ENCODE assay signal across 1 fruit fly cellular context in genomic region chr3L:17804511-17804910, dm6.
TF ChIP-seq lines count a peak whose summit lies in the region.

ais (minus strand) TSS chr3L:17804715.

TF ChIP-seq in whole organism, embryonic, 481 proteins besides CTCF, POLR2A, EP300 and RAD21 (continued from another document and continues in another):
- TF ChIP-seq unpg (GFP tag; optimal IDR thresholded peaks at IDR 0.05; lab: Kevin White, UChicago) (peak; percentile 39), croc (GFP tag; conservative IDR thresholded peaks at IDR 0.05; lab: Robert Waterston, UW) (no peak), NK7.1 (GFP tag; optimal IDR thresholded peaks at IDR 0.05; lab: Kevin White, UChicago) (no peak), CG15269 (tag; optimal IDR thresholded peaks at IDR 0.05; lab: Kevin White, UChicago) (peak; percentile 23), Atf6 (GFP tag; IDR thresholded peaks at IDR 0.05; lab: Robert Waterston, UW) (no peak), HLHmδ (GFP tag; optimal IDR thresholded peaks at IDR 0.05; lab: Kevin White, UChicago) (no peak), CG33557 (GFP tag; optimal IDR thresholded peaks at IDR 0.05; lab: Kevin White, UChicago) (no peak), fu2 (GFP tag; optimal IDR thresholded peaks at IDR 0.05; lab: Kevin White, UChicago) (no peak), jumu (GFP tag; optimal IDR thresholded peaks at IDR 0.05; lab: Kevin White, UChicago) (no peak), ranshi (GFP tag; IDR thresholded peaks at IDR 0.05; lab: Robert Waterston, UW) (no peak), Nf-YB (GFP tag; optimal IDR thresholded peaks at IDR 0.05; lab: Kevin White, UChicago) (no peak), corto (GFP tag; optimal IDR thresholded peaks at IDR 0.05; lab: Kevin White, UChicago) (no peak), Stat92E (GFP tag; optimal IDR thresholded peaks at IDR 0.05; lab: Kevin White, UChicago) (no peak), Nf-YA (GFP tag; IDR thresholded peaks at IDR 0.05; lab: Robert Waterston, UW) (no peak), CG10267 (tag; optimal IDR thresholded peaks at IDR 0.05; lab: Kevin White, UChicago) (no peak), Ets65A (GFP tag; lab: Kevin White, UChicago) (no peak), CG1602 (GFP tag; optimal IDR thresholded peaks at IDR 0.05; lab: Kevin White, UChicago) (no peak), ato (GFP tag; IDR thresholded peaks at IDR 0.05; lab: Robert Waterston, UW; ENCODE audit: partially characterized antibody) (no peak), wdn (GFP tag; IDR thresholded peaks at IDR 0.05; lab: Robert Waterston, UW) (no peak), rib (GFP tag; IDR thresholded peaks at IDR 0.05; lab: Robert Waterston, UW) (no peak), CG2202 (tag; optimal IDR thresholded peaks at IDR 0.05; lab: Kevin White, UChicago) (no peak), CG15479 (GFP tag; optimal IDR thresholded peaks at IDR 0.05; lab: Kevin White, UChicago) (no peak), Trl (optimal IDR thresholded peaks at IDR 0.05; lab: Kevin White, UChicago) (no peak), Trl (GFP tag; optimal IDR thresholded peaks at IDR 0.05; lab: Kevin White, UChicago) (no peak), Sin3A (optimal IDR thresholded peaks at IDR 0.05; lab: Kevin White, UChicago) (no peak), CG6654 (GFP tag; optimal IDR thresholded peaks at IDR 0.05; lab: Kevin White, UChicago) (no peak), cato (GFP tag; optimal IDR thresholded peaks at IDR 0.05; lab: Kevin White, UChicago; ENCODE audit: borderline replicate concordance) (no peak), ssp (GFP tag; IDR thresholded peaks at IDR 0.05; lab: Robert Waterston, UW) (no peak), CG10274 (GFP tag; optimal IDR thresholded peaks at IDR 0.05; lab: Kevin White, UChicago) (no peak), org-1 (GFP tag; optimal IDR thresholded peaks at IDR 0.05; lab: Kevin White, UChicago) (no peak), stc (GFP tag; IDR thresholded peaks at IDR 0.05; lab: Robert Waterston, UW) (no peak), CG1233 (GFP tag; optimal IDR thresholded peaks at IDR 0.05; lab: Kevin White, UChicago) (no peak), lola (GFP tag; optimal IDR thresholded peaks at IDR 0.05; lab: Kevin White, UChicago) (no peak), CG10366 (GFP tag; IDR thresholded peaks at IDR 0.05; lab: Robert Waterston, UW) (0 out of 2 replicates have a peak, but pooled peaks have one; percentile 13), C15 (GFP tag; IDR thresholded peaks at IDR 0.05; lab: Robert Waterston, UW) (no peak), CG6254 (GFP tag; optimal IDR thresholded peaks at IDR 0.05; lab: Kevin White, UChicago) (no peak), Neu2 (GFP tag; optimal IDR thresholded peaks at IDR 0.05; lab: Kevin White, UChicago; ENCODE audit: borderline replicate concordance) (no peak), CG9932 (GFP tag; IDR thresholded peaks at IDR 0.05; lab: Robert Waterston, UW) (peak; percentile 62), CG13775 (GFP tag; optimal IDR thresholded peaks at IDR 0.05; lab: Kevin White, UChicago) (peak; percentile 14), gfzf (GFP tag; optimal IDR thresholded peaks at IDR 0.05; lab: Kevin White, UChicago) (no peak), CrebB (tag; optimal IDR thresholded peaks at IDR 0.05; lab: Kevin White, UChicago) (no peak), Abd-B (GFP tag; optimal IDR thresholded peaks at IDR 0.05; lab: Kevin White, UChicago) (peak; percentile 7), CG3995 (GFP tag; optimal IDR thresholded peaks at IDR 0.05; lab: Kevin White, UChicago) (no peak), CG7839 (tag; optimal IDR thresholded peaks at IDR 0.05; lab: Kevin White, UChicago) (peak; percentile 14), Dref (GFP tag; IDR thresholded peaks at IDR 0.05; lab: Robert Waterston, UW) (no peak), sc (optimal IDR thresholded peaks at IDR 0.05; lab: Kevin White, UChicago) (no peak), sc (GFP tag; optimal IDR thresholded peaks at IDR 0.05; lab: Kevin White, UChicago) (no peak), CG9876 (GFP tag; optimal IDR thresholded peaks at IDR 0.05; lab: Kevin White, UChicago) (no peak), h (optimal IDR thresholded peaks at IDR 0.05; lab: Kevin White, UChicago) (no peak), CG4617 (GFP tag; optimal IDR thresholded peaks at IDR 0.05; lab: Kevin White, UChicago; ENCODE audit: borderline replicate concordance) (no peak), Atf-2 (GFP tag; optimal IDR thresholded peaks at IDR 0.05; lab: Kevin White, UChicago) (no peak), Rx (GFP tag; IDR thresholded peaks at IDR 0.05; lab: Robert Waterston, UW) (no peak), otp (GFP tag; IDR thresholded peaks at IDR 0.05; lab: Robert Waterston, UW) (no peak), pzg (GFP tag; optimal IDR thresholded peaks at IDR 0.05; lab: Kevin White, UChicago) (peak; percentile 38), sug (tag; optimal IDR thresholded peaks at IDR 0.05; lab: Kevin White, UChicago) (peak; percentile 45), CG31365 (tag; optimal IDR thresholded peaks at IDR 0.05; lab: Kevin White, UChicago) (no peak), CG12236 (GFP tag; optimal IDR thresholded peaks at IDR 0.05; lab: Kevin White, UChicago) (no peak), zen (tag; optimal IDR thresholded peaks at IDR 0.05; lab: Kevin White, UChicago) (peak; percentile 4), amos (GFP tag; IDR thresholded peaks at IDR 0.05; lab: Robert Waterston, UW; ENCODE audit: partially characterized antibody) (no peak), CG17912 (GFP tag; optimal IDR thresholded peaks at IDR 0.05; lab: Kevin White, UChicago) (no peak), CG15601 (tag; optimal IDR thresholded peaks at IDR 0.05; lab: Kevin White, UChicago) (no peak), wor (GFP tag; IDR thresholded peaks at IDR 0.05; lab: Robert Waterston, UW) (no peak), NC2β (GFP tag; optimal IDR thresholded peaks at IDR 0.05; lab: Kevin White, UChicago) (no peak), zen2 (GFP tag; IDR thresholded peaks at IDR 0.05; lab: Robert Waterston, UW; ENCODE audit: partially characterized antibody) (no peak), CG32772 (GFP tag; IDR thresholded peaks at IDR 0.05; lab: Robert Waterston, UW) (no peak), al (GFP tag; IDR thresholded peaks at IDR 0.05; lab: Robert Waterston, UW) (no peak), CG7745 (tag; optimal IDR thresholded peaks at IDR 0.05; lab: Kevin White, UChicago) (no peak), CG6272 (GFP tag; IDR thresholded peaks at IDR 0.05; lab: Robert Waterston, UW) (no peak), Hmr (GFP tag; optimal IDR thresholded peaks at IDR 0.05; lab: Kevin White, UChicago) (peak; percentile 11), Kr (GFP tag; optimal IDR thresholded peaks at IDR 0.05; lab: Kevin White, UChicago) (no peak), CG14860 (GFP tag; IDR thresholded peaks at IDR 0.05; lab: Robert Waterston, UW; ENCODE audit: partially characterized antibody) (no peak), CG14710 (tag; optimal IDR thresholded peaks at IDR 0.05; lab: Kevin White, UChicago) (no peak), CG9727 (GFP tag; optimal IDR thresholded peaks at IDR 0.05; lab: Kevin White, UChicago) (no peak), Adf1 (GFP tag; IDR thresholded peaks at IDR 0.05; lab: Robert Waterston, UW) (no peak), Ssrp (tag; optimal IDR thresholded peaks at IDR 0.05; lab: Kevin White, UChicago) (no peak), Lhr (GFP tag; optimal IDR thresholded peaks at IDR 0.05; lab: Kevin White, UChicago) (peak; percentile 20), disco-r (GFP tag; optimal IDR thresholded peaks at IDR 0.05; lab: Kevin White, UChicago) (no peak), CG12769 (tag; optimal IDR thresholded peaks at IDR 0.05; lab: Kevin White, UChicago) (no peak), Dip3 (GFP tag; optimal IDR thresholded peaks at IDR 0.05; lab: Kevin White, UChicago) (no peak), kah (GFP tag; optimal IDR thresholded peaks at IDR 0.05; lab: Kevin White, UChicago) (no peak), so (GFP tag; IDR thresholded peaks at IDR 0.05; lab: Robert Waterston, UW) (no peak), CG4730 (GFP tag; IDR thresholded peaks at IDR 0.05; lab: Robert Waterston, UW) (no peak), Hsf (GFP tag; optimal IDR thresholded peaks at IDR 0.05; lab: Kevin White, UChicago) (no peak), CG10209 (GFP tag; optimal IDR thresholded peaks at IDR 0.05; lab: Kevin White, UChicago) (no peak), Bgb (GFP tag; IDR thresholded peaks at IDR 0.05; lab: Robert Waterston, UW; ENCODE audit: partially characterized antibody) (no peak), CG15073 (GFP tag; optimal IDR thresholded peaks at IDR 0.05; lab: Kevin White, UChicago) (no peak), BtbVII (GFP tag; optimal IDR thresholded peaks at IDR 0.05; lab: Kevin White, UChicago) (no peak), TFAM (GFP tag; optimal IDR thresholded peaks at IDR 0.05; lab: Kevin White, UChicago) (no peak), sr (GFP tag; IDR thresholded peaks at IDR 0.05; lab: Robert Waterston, UW) (no peak), CG17328 (GFP tag; IDR thresholded peaks at IDR 0.05; lab: Robert Waterston, UW) (no peak), oc (tag; optimal IDR thresholded peaks at IDR 0.05; lab: Kevin White, UChicago) (no peak), gce (GFP tag; IDR thresholded peaks at IDR 0.05; lab: Robert Waterston, UW) (no peak), az2 (GFP tag; optimal IDR thresholded peaks at IDR 0.05; lab: Kevin White, UChicago) (no peak), ro (GFP tag; IDR thresholded peaks at IDR 0.05; lab: Robert Waterston, UW) (no peak), hth (optimal IDR thresholded peaks at IDR 0.05; lab: Kevin White, UChicago) (no peak), Vsx1 (GFP tag; optimal IDR thresholded peaks at IDR 0.05; lab: Kevin White, UChicago) (no peak), CG11398 (GFP tag; optimal IDR thresholded peaks at IDR 0.05; lab: Kevin White, UChicago) (no peak), NC2α (GFP tag; optimal IDR thresholded peaks at IDR 0.05; lab: Kevin White, UChicago) (no peak), Hey (tag; optimal IDR thresholded peaks at IDR 0.05; lab: Kevin White, UChicago) (no peak), B-H2 (GFP tag; optimal IDR thresholded peaks at IDR 0.05; lab: Kevin White, UChicago) (peak; percentile 41), Gsc (GFP tag; IDR thresholded peaks at IDR 0.05; lab: Robert Waterston, UW) (no peak), ttk (GFP tag; IDR thresholded peaks at IDR 0.05; lab: Robert Waterston, UW) (no peak), cad (GFP tag; optimal IDR thresholded peaks at IDR 0.05; lab: Kevin White, UChicago) (no peak), bowl (GFP tag; IDR thresholded peaks at IDR 0.05; lab: Robert Waterston, UW) (no peak), kni (GFP tag; optimal IDR thresholded peaks at IDR 0.05; lab: Kevin White, UChicago) (no peak), tin (GFP tag; optimal IDR thresholded peaks at IDR 0.05; lab: Kevin White, UChicago) (no peak), slbo (GFP tag; IDR thresholded peaks at IDR 0.05; lab: Robert Waterston, UW) (peak; percentile 70), Hr3 (GFP tag; optimal IDR thresholded peaks at IDR 0.05; lab: Kevin White, UChicago) (no peak), run (tag; optimal IDR thresholded peaks at IDR 0.05; lab: Kevin White, UChicago) (no peak), fd102C (GFP tag; optimal IDR thresholded peaks at IDR 0.05; lab: Kevin White, UChicago) (no peak), zfh1 (GFP tag; IDR thresholded peaks at IDR 0.05; lab: Robert Waterston, UW) (no peak), CG12104 (GFP tag; optimal IDR thresholded peaks at IDR 0.05; lab: Kevin White, UChicago) (no peak), CG18619 (GFP tag; optimal IDR thresholded peaks at IDR 0.05; lab: Kevin White, UChicago) (no peak), gt (GFP tag; IDR thresholded peaks at IDR 0.05; lab: Robert Waterston, UW) (no peak), phol (tag; optimal IDR thresholded peaks at IDR 0.05; lab: Kevin White, UChicago) (peak; percentile 22), sisA (GFP tag; IDR thresholded peaks at IDR 0.05; lab: Robert Waterston, UW) (no peak), CG5245 (GFP tag; optimal IDR thresholded peaks at IDR 0.05; lab: Kevin White, UChicago) (no peak), CG9817 (tag; optimal IDR thresholded peaks at IDR 0.05; lab: Kevin White, UChicago) (peak; percentile 22), scrt (GFP tag; optimal IDR thresholded peaks at IDR 0.05; lab: Kevin White, UChicago) (no peak), sd (tag; optimal IDR thresholded peaks at IDR 0.05; lab: Kevin White, UChicago) (no peak), CoRest (tag; optimal IDR thresholded peaks at IDR 0.05; lab: Kevin White, UChicago) (peak; percentile 29), Lim3 (GFP tag; IDR thresholded peaks at IDR 0.05; lab: Robert Waterston, UW) (no peak), CG2875 (GFP tag; optimal IDR thresholded peaks at IDR 0.05; lab: Kevin White, UChicago) (no peak), HLH4C (GFP tag; IDR thresholded peaks at IDR 0.05; lab: Robert Waterston, UW; ENCODE audit: partially characterized antibody) (no peak), CG8765 (GFP tag; IDR thresholded peaks at IDR 0.05; lab: Robert Waterston, UW) (no peak), Eip74EF (GFP tag; optimal IDR thresholded peaks at IDR 0.05; lab: Kevin White, UChicago) (no peak), CG10543 (GFP tag; optimal IDR thresholded peaks at IDR 0.05; lab: Kevin White, UChicago) (no peak), pho (GFP tag; optimal IDR thresholded peaks at IDR 0.05; lab: Kevin White, UChicago) (no peak), crp (GFP tag; optimal IDR thresholded peaks at IDR 0.05; lab: Kevin White, UChicago) (no peak), Jarid2 (GFP tag; optimal IDR thresholded peaks at IDR 0.05; lab: Kevin White, UChicago) (no peak), pb (GFP tag; optimal IDR thresholded peaks at IDR 0.05; lab: Kevin White, UChicago) (no peak), CG16813 (GFP tag; IDR thresholded peaks at IDR 0.05; lab: Robert Waterston, UW; ENCODE audit: partially characterized antibody) (0 out of 3 replicates have a peak, but pooled peaks have one; percentile 9), CG7928 (GFP tag; optimal IDR thresholded peaks at IDR 0.05; lab: Kevin White, UChicago) (peak; percentile 55), CG13296 (GFP tag; optimal IDR thresholded peaks at IDR 0.05; lab: Kevin White, UChicago) (no peak), Dfd (GFP tag; optimal IDR thresholded peaks at IDR 0.05; lab: Kevin White, UChicago) (no peak), CG8359 (GFP tag; optimal IDR thresholded peaks at IDR 0.05; lab: Kevin White, UChicago; ENCODE audit: borderline replicate concordance) (no peak), Side (GFP tag; optimal IDR thresholded peaks at IDR 0.05; lab: Kevin White, UChicago) (no peak), CG8924 (tag; optimal IDR thresholded peaks at IDR 0.05; lab: Kevin White, UChicago) (no peak), CG18262 (tag; optimal IDR thresholded peaks at IDR 0.05; lab: Kevin White, UChicago) (no peak), CG17361 (GFP tag; IDR thresholded peaks at IDR 0.05; lab: Robert Waterston, UW) (no peak), Awh (GFP tag; IDR thresholded peaks at IDR 0.05; lab: Robert Waterston, UW) (no peak)
